In the genomic region with DNA sequence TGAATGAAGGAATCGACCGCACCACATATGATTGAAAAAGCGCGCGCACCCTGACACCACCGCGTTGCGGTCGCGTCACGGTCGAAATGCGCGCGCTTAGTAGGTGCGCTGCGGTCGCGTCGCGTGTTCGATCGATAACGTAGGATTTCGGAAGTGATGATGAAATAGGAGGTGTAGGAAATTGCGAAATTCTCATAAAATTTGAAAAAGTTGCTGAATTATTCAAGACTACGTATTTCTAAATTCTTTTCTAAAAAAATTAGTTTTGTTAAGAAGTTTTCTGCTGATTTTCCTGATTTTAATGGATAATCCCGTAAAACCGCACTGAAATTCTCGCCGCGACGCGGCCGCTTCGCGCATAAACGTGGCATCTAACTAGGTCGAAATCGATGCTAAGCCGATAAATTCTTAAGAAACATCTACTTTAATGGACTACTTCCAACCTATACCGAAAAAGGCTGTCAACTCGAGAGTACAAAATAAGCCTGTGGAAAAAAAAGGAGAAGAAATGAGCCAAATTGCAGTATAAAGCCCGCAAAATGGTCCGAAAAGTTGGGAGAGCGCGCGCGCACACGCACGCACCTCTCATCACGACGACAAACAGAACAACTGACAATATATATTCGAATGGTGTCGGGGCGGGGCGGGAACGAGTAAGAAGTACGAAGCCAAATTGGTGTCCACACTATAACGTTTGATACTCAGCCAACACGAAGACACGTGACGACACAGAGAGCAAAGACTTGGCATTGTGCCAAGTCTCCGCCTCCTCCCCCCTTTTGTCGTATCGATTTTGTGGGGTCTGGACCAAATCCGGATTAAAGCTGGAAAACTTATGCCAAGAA, we compare ENCODE assay signal across 1 worm cellular context.
TF ChIP-seq lines count a peak whose summit lies in the region.

A gene (minus strand): TSS at position 589 of the 845 bp plus-strand sequence.

TF ChIP-seq in whole organism, L4 larva, 104 proteins besides CTCF, POLR2A, EP300 and RAD21 (continued from another document):
- TF ChIP-seq lin-39 (tag; optimal IDR thresholded peaks at IDR 0.05; lab: Kevin White, UChicago) (no peak), ZK337.2 (GFP tag; IDR thresholded peaks at IDR 0.05; lab: Robert Waterston, UW) (no peak), mxl-3 (GFP tag; optimal IDR thresholded peaks at IDR 0.05; lab: Kevin White, UChicago) (peak; percentile 40), unc-39 (tag; optimal IDR thresholded peaks at IDR 0.05; lab: Kevin White, UChicago) (no peak), sdz-12 (GFP tag; optimal IDR thresholded peaks at IDR 0.05; lab: Kevin White, UChicago) (no peak), ceh-28 (tag; optimal IDR thresholded peaks at IDR 0.05; lab: Kevin White, UChicago) (no peak), ceh-62 (tag; optimal IDR thresholded peaks at IDR 0.05; lab: Kevin White, UChicago) (no peak), nhr-11 (tag; optimal IDR thresholded peaks at IDR 0.05; lab: Kevin White, UChicago) (peak; percentile 21), R02D3.7 (tag; optimal IDR thresholded peaks at IDR 0.05; lab: Kevin White, UChicago) (no peak), mxl-2 (GFP tag; conservative IDR thresholded peaks at IDR 0.05; lab: Robert Waterston, UW) (no peak), dpl-1 (GFP tag; optimal IDR thresholded peaks at IDR 0.05; lab: Kevin White, UChicago) (peak; percentile 21), tra-1 (GFP tag; IDR thresholded peaks at IDR 0.05; lab: Robert Waterston, UW) (no peak), ztf-7 (tag; optimal IDR thresholded peaks at IDR 0.05; lab: Kevin White, UChicago) (no peak), saeg-2 (GFP tag; IDR thresholded peaks at IDR 0.05; lab: Robert Waterston, UW) (no peak), aha-1 (tag; lab: Kevin White, UChicago) (peak; percentile 81), dve-1 (tag; optimal IDR thresholded peaks at IDR 0.05; lab: Kevin White, UChicago; ENCODE audit: insufficient read depth) (peak; percentile 52), zip-11 (GFP tag; IDR thresholded peaks at IDR 0.05; lab: Robert Waterston, UW) (no peak), lin-38 (GFP tag; IDR thresholded peaks at IDR 0.05; lab: Robert Waterston, UW) (peak; percentile 54), zfp-3 (GFP tag; conservative IDR thresholded peaks at IDR 0.05; lab: Robert Waterston, UW) (no peak), nhr-41 (GFP tag; IDR thresholded peaks at IDR 0.05; lab: Robert Waterston, UW) (no peak), spr-3 (GFP tag; optimal IDR thresholded peaks at IDR 0.05; lab: Kevin White, UChicago) (no peak), nhr-42 (GFP tag; IDR thresholded peaks at IDR 0.05; lab: Robert Waterston, UW) (no peak), madf-5 (GFP tag; IDR thresholded peaks at IDR 0.05; lab: Robert Waterston, UW) (no peak), jun-1 (tag; optimal IDR thresholded peaks at IDR 0.05; lab: Kevin White, UChicago) (no peak), pha-4 (GFP tag; IDR thresholded peaks at IDR 0.05; lab: Robert Waterston, UW) (no peak; the same call in 1 of the 2 replicates), pha-4 (tag; optimal IDR thresholded peaks at IDR 0.05; lab: Kevin White, UChicago) (no peak), Y48G9A.11 (GFP tag; IDR thresholded peaks at IDR 0.05; lab: Robert Waterston, UW) (no peak), nhr-111 (GFP tag; optimal IDR thresholded peaks at IDR 0.05; lab: Kevin White, UChicago) (no peak), vab-7 (GFP tag; IDR thresholded peaks at IDR 0.05; lab: Robert Waterston, UW) (no peak), daf-12 (tag; optimal IDR thresholded peaks at IDR 0.05; lab: Kevin White, UChicago) (no peak), duxl-1 (tag; optimal IDR thresholded peaks at IDR 0.05; lab: Kevin White, UChicago; ENCODE audit: poor library complexity) (no peak), ces-1 (GFP tag; optimal IDR thresholded peaks at IDR 0.05; lab: Kevin White, UChicago) (no peak), fos-1 (tag; optimal IDR thresholded peaks at IDR 0.05; lab: Kevin White, UChicago) (no peak), nhr-28 (tag; optimal IDR thresholded peaks at IDR 0.05; lab: Kevin White, UChicago) (no peak), lin-29 (GFP tag; IDR thresholded peaks at IDR 0.05; lab: Robert Waterston, UW) (no peak), F26F4.8 (GFP tag; conservative IDR thresholded peaks at IDR 0.05; lab: Robert Waterston, UW) (no peak)
